Worm (Caenorhabditis elegans) whole organism, midembryonic: ENCODE data around the gene R10D12.8.

Experiments
- T22C8.4 ChIP-seq: fragments of 200-800 bp; sonication (Bioruptor generic); IDR thresholded peaks from 2 replicates; pipeline ENCODE4 v1.3.6; 2022; ENCODE audit warnings: missing genetic modification characterization, missing compliant biosample characterization
- cog-1 ChIP-seq: sonication (generic microtip); optimal IDR thresholded peaks from 2 replicates; lab custom pipeline; 2016; ENCODE audit warnings: missing genetic modification characterization, missing compliant biosample characterization
- flt-1 ChIP-seq: fragments of 200-800 bp; sonication (Bioruptor generic); IDR thresholded peaks from 2 replicates; pipeline ENCODE4 v1.3.6; 2022; ENCODE audit warnings: missing genetic modification characterization, missing compliant biosample characterization
- klf-2 ChIP-seq: fragments of 200-800 bp; sonication (Bioruptor generic); conservative IDR thresholded peaks from 2 replicates; pipeline ENCODE4 v1.3.6; 2022; ENCODE audit warnings: missing genetic modification reagents, missing genetic modification characterization, missing compliant biosample characterization
- med-1 ChIP-seq: sonication (generic microtip); optimal IDR thresholded peaks from 2 replicates; lab custom pipeline; 2017; ENCODE audit warnings: missing genetic modification characterization, mild to moderate bottlenecking, missing compliant biosample characterization, antibody characterized with exemption, missing genetic modification reagents; ENCODE audit not compliant: insufficient read depth
- tab-1 ChIP-seq: fragments of 200-800 bp; sonication (Bioruptor generic); IDR thresholded peaks from 2 replicates; pipeline ENCODE4 v1.3.6; 2022; ENCODE audit warnings: missing genetic modification characterization, missing compliant biosample characterization
- ztf-23 ChIP-seq: fragments of 200-800 bp; sonication (Bioruptor generic); IDR thresholded peaks from 2 replicates; pipeline ENCODE4 v1.3.6; 2022; ENCODE audit warnings: missing genetic modification reagents, missing genetic modification characterization, missing compliant biosample characterization
- ztf-29 ChIP-seq: fragments of 200-800 bp; sonication (Bioruptor generic); IDR thresholded peaks from 2 replicates; pipeline ENCODE4 v1.3.6; 2022; ENCODE audit warnings: missing genetic modification reagents, missing genetic modification characterization, missing compliant biosample characterization

- TF ChIP-seq flt-1 (GFP tag; lab: Robert Waterston, UW) (no peak), ztf-29 (no peak), med-1 (no peak), cog-1 (no peak), T22C8.4 (GFP tag; lab: Robert Waterston, UW) (no peak), ztf-23 (GFP tag; lab: Robert Waterston, UW) (no peak), klf-2 (GFP tag; lab: Robert Waterston, UW) (no peak), tab-1 (GFP tag; lab: Robert Waterston, UW) (no peak)
Observed at ce11 chrV:13981677-13982076, 28.6 kb upstream of the R10D12.8 start.
